Worm (Caenorhabditis elegans): ENCODE results near the gene T28H11.8.

The T28H11.8 gene

DNA sequence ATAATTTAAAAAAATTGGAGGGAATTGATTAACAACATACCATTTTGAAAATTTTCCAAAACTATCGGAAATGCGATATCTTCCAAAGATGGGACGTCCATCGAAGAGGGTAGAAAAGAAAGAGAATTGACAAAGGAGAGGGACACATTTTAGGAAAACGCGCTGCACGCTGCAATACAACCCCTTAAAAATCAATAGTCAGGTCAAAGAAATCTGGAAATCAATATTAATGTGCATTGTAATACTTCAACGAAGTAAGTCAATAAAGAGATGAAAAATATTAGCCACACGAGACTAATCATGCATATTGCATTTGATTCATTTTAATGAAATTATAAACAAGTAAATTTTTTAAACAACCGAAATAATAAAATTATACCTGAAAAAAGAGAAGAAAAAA lies 51.0 kb downstream of the T28H11.8 start, which contains the start of gene Y9C9A.13:
Gene Y9C9A.13, minus strand, starts transcription at position 101 of the 400 bp plus-strand sequence.
- TF ChIP-seq mef-2 (tag; optimal IDR thresholded peaks at IDR 0.05) (no peak), unc-98 (GFP tag; IDR thresholded peaks at IDR 0.05) (no peak), aha-1 (tag; optimal IDR thresholded peaks at IDR 0.05) (no peak), lin-35 (GFP tag; optimal IDR thresholded peaks at IDR 0.05) (no peak)
